Fruit fly (Drosophila melanogaster) whole organism: ENCODE results near the gene Men-b.

Experiments
- CG8478 ChIP-seq: fragments of >200 bp; optimal IDR thresholded peaks from 2 replicates; lab custom pipeline; 2018; ENCODE audit warnings: inconsistent platforms
- Dll ChIP-seq: fragments of >200 bp; optimal IDR thresholded peaks from 2 replicates; lab custom pipeline; 2017
- EcR ChIP-seq, 2 experiments: fragments of >200 bp; optimal IDR thresholded peaks; 2 replicates each; lab custom pipeline; 2017; ENCODE audit warnings: missing biosample characterization in 2 of 2, missing genetic modification characterization in 2 of 2, missing genetic modification reagents in 2 of 2
- pan ChIP-seq: fragments of >200 bp; optimal IDR thresholded peaks from 2 replicates; lab custom pipeline; 2017
- psq ChIP-seq: fragments of >200 bp; optimal IDR thresholded peaks from 2 replicates; lab custom pipeline; 2017
- usp ChIP-seq: fragments of >200 bp; optimal IDR thresholded peaks from 2 replicates; lab custom pipeline; 2017; ENCODE audit warnings: missing biosample characterization, missing genetic modification characterization, mixed read lengths

Gene Men-b

dm6 chr3R:27150685-27151515, 562 bp upstream of the Men-b start, which contains the start of gene CG6051:
Gene CG6051 (minus strand): TSS chr3R:27151069.
- TF ChIP-seq pan (lab: Kevin White, UChicago) (no peak), psq (lab: Kevin White, UChicago) (no peak), Dll (lab: Kevin White, UChicago) (no peak), EcR (GFP tag; optimal IDR thresholded peaks at IDR 0.05; lab: Kevin White, UChicago) (no peak), usp (no peak)

- TF ChIP-seq Dll (lab: Kevin White, UChicago) = no peak
- TF ChIP-seq pan (lab: Kevin White, UChicago) = peak; percentile 47
- TF ChIP-seq CG8478 = no peak
- no peak for TF ChIP-seq EcR (GFP tag; optimal IDR thresholded peaks at IDR 0.05; lab: Kevin White, UChicago)
Measured at dm6 chr3R:27152129-27152968, 887 bp downstream of the Men-b start.

dm6 chr3R:27153062-27153878, 1.8 kb downstream of the Men-b start:
- TF ChIP-seq psq (lab: Kevin White, UChicago) = no peak
- no peak for TF ChIP-seq EcR (GFP tag; optimal IDR thresholded peaks at IDR 0.05; lab: Kevin White, UChicago)
- TF ChIP-seq pan (lab: Kevin White, UChicago) = no peak
- TF ChIP-seq Dll (lab: Kevin White, UChicago) = no peak
- TF ChIP-seq usp = no peak
- no peak for TF ChIP-seq CG8478

DNA sequence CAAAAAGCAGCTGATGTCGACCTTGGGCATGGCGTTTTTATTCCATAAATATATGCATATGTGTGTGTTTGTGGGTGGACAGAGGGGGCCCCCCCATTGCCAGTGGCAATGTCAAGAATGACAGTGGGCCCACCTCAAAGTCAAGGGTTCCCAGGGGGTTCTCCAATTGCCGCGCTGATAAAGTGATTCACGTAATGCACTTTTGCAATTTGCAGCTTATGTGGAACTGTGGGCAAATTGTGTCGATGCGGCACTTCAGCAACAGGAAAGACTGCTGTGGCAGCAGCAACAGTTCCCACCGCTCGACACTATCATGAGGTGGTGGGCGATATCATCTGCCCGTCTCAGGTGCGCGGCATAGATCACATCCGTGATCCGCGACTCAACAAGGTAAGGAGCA, 2.5 kb downstream of the Men-b start:
- TF ChIP-seq usp = no peak
- TF ChIP-seq pan (lab: Kevin White, UChicago) = no peak
- TF ChIP-seq Dll (lab: Kevin White, UChicago) = no peak
- no peak for TF ChIP-seq CG8478
- no peak for TF ChIP-seq psq (lab: Kevin White, UChicago)
- no peak for TF ChIP-seq EcR (GFP tag; optimal IDR thresholded peaks at IDR 0.05; lab: Kevin White, UChicago)

DNA sequence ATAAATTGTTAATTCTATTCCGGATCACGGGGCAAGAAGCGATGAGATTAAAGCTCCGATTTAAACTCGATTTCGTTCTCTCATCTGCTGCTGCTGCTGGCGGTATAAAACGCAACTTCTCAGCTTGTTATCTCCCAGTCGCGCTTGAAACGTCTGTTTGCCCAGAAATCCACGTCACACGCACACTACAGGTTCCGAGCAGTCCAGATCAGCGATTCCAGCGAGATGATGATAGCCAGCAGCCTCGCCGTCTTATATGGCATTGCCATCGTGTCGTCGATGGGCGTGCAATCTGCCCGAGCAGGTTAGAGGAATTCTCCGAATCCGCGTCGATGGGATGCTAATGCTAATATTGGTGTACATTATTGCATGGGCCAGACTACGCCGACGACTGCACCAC, 6.4 kb downstream of the Men-b start, which contains the start of gene grass:
TSS of gene grass (plus strand) at position 135 of the 400 bp plus-strand sequence.
- TF ChIP-seq pan (lab: Kevin White, UChicago) (no peak), Dll (lab: Kevin White, UChicago) (no peak), CG8478 (no peak), psq (lab: Kevin White, UChicago) (no peak), usp (no peak), EcR (GFP tag; optimal IDR thresholded peaks at IDR 0.05; lab: Kevin White, UChicago) (no peak)

dm6 chr3R:27159870-27160269, 8.4 kb downstream of the Men-b start:
- TF ChIP-seq CG8478 (no peak), Dll (lab: Kevin White, UChicago) (no peak)

DNA sequence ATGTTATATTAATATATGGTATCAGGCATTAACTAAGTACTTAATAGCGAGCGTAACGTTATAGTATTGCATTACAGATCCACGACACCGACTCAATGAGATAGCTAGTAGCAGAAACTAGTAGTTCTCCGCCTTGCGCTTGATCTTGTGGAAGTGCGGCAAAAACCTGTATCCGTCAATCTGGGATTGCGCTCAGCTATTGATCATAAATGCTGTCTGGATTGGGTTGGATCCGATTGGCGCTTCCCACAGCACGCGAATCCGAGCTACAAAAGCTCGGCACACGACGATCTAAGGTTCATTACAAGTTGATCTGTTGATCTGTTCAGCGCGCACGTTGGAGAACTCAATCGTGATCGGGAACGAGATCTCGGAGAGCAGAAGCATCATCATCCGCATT, 9.4 kb downstream of the Men-b start, which contains the start of gene CG5909:
TSS of gene CG5909 (plus strand) at position 301 of the 400 bp plus-strand sequence.
- TF ChIP-seq CG8478 (no peak), pan (lab: Kevin White, UChicago) (no peak), Dll (lab: Kevin White, UChicago) (no peak), EcR (GFP tag; optimal IDR thresholded peaks at IDR 0.05; lab: Kevin White, UChicago) (no peak), psq (lab: Kevin White, UChicago) (no peak), usp (no peak)

DNA sequence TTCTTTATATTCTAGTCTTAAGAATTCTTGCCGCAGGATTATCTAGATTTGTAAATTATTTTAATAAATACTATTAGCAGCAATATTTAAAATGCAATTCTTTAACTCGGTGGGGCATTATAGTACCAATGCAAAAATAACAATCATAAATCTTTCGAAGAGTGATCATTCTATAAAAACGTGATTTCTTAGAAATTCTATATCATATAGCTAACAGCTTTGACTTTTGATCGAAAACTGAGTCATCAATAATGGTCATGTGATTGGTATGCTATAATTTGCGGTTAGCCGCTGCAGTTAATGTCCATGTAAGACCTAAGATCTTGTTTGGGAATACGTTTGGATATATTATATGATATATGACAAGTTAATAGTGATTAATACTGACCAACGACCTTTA, 11.4 kb downstream of the Men-b start, which contains the start of gene ppk31:
TSS of gene ppk31 (plus strand) at position 301 of the 400 bp plus-strand sequence.
- no peak for TF ChIP-seq CG8478
- no peak for TF ChIP-seq Dll (lab: Kevin White, UChicago)
- TF ChIP-seq psq (lab: Kevin White, UChicago) = no peak
- TF ChIP-seq EcR (GFP tag; optimal IDR thresholded peaks at IDR 0.05; lab: Kevin White, UChicago) = no peak
- no peak for TF ChIP-seq usp
- TF ChIP-seq pan (lab: Kevin White, UChicago) = no peak

DNA sequence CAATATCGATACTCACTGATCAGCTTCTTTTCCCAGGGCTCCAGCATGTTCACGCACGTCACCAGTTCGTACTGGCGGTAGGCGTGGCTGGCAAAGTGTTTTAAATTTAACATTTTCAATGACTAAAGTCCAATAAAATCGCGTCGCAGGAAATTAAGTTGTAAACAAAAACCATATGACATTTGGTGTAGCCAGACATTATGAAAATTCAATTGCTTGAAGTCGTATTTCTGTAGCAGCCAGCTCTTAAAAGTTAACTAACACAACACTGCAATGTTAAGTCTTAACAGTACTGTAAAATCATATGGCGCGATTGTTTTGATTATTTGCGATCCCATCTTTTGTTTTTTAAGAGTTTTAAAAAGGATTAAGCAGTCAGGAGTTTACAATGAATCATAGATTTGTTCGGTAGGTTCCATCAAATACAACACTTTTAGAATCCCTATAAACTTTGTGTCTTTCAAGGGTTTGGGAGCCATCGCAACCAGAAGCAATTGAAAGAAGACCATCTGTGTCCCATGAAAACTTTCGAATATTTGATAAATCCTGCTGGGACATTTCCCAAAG, 14.0 kb downstream of the Men-b start, which contains the start of the genes CG34293 and spn-D:
TSS of gene CG34293 (minus strand) at position 160 of the 567 bp plus-strand sequence.
TSS of gene spn-D (plus strand) at position 301 of the 567 bp plus-strand sequence.
- no peak for TF ChIP-seq EcR (GFP tag; optimal IDR thresholded peaks at IDR 0.05; lab: Kevin White, UChicago)
- no peak for TF ChIP-seq psq (lab: Kevin White, UChicago)
- TF ChIP-seq CG8478 = no peak
- no peak for TF ChIP-seq usp

DNA sequence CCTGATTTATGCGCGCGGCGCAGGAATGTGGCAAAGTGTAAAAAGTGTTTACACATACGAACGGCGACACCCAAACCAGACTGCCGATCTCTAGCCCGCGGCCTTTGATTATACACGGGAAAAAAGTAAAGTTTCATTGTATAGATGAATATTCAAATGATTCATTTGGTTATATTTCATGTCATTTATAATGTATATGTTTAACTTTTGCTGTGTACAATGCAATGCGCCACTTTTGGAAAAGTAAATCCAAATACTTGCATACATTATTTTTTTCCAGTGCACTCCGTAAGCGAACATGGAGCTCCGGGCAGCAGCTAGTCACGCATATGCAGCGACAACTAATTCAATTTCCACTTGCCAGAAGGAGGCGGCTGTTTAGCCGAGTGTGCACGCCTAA, 15.9 kb downstream of the Men-b start:
- TF ChIP-seq psq (lab: Kevin White, UChicago) = no peak
- no peak for TF ChIP-seq pan (lab: Kevin White, UChicago)

DNA sequence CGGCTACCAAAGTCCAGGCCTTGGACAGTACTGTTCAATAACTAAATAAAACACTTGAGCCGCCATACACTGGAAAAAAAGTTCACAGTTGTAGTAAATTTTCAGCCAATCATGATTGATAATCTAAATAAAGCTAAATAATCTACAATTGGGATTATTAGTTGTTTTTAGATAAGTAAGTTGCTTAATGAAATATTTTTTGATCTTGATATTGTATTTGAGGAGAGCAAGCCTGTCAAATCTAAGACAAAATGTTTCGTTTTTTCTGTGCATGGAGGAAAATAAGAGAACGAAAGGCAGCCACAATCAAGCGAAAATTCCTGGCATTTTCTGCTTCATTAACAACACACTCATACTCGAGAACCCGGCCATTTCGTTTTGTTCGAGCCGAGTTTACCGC, 19.7 kb downstream of the Men-b start:
- TF ChIP-seq CG8478 (no peak), usp (no peak), EcR (GFP tag; optimal IDR thresholded peaks at IDR 0.05; lab: Kevin White, UChicago) (no peak), Dll (lab: Kevin White, UChicago) (no peak)
